Fruit fly (Drosophila melanogaster): ENCODE results near the gene parvin.

DNA sequence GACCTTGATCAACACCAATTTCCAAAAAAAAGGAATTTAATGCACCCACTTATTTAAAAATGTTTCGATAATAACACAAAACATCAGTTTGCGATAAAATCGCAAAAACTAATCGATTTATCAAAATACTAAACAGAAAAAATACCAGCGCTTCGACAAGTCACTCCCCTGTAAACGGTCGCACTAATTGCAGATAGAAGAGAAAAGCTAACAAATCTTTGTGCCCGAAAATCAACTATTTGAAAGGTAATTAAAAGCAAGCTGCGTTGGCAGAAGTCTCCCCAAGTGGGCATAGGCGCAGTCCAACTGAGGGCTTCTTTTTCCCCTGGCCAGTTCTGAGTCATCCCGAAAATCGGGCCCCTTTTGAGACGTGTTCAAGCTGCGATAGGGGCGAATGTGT is 15.0 kb upstream of the parvin start, which contains the start of gene AP-1-2beta:
- TF ChIP-seq CG31627 (GFP tag; optimal IDR thresholded peaks at IDR 0.05) (no peak), Eip78C (GFP tag) (no peak), CG11902 (GFP tag; optimal IDR thresholded peaks at IDR 0.05) (no peak), CG3032 (tag; optimal IDR thresholded peaks at IDR 0.05) (no peak), CG6854 (GFP tag; optimal IDR thresholded peaks at IDR 0.05) (no peak), Ets96B (tag; optimal IDR thresholded peaks at IDR 0.05) (no peak), topi (GFP tag; optimal IDR thresholded peaks at IDR 0.05) (no peak), spab (GFP tag; optimal IDR thresholded peaks at IDR 0.05) (no peak), Gug (GFP tag; IDR thresholded peaks at IDR 0.05) (no peak), pdm3 (GFP tag; optimal IDR thresholded peaks at IDR 0.05) (no peak), Sox15 (GFP tag; optimal IDR thresholded peaks at IDR 0.05) (no peak), cyc (GFP tag; optimal IDR thresholded peaks at IDR 0.05) (no peak)

Data from whole organism, prepupa.